Fruit fly (Drosophila melanogaster) whole organism, embryonic: Measurements from ENCODE around the gene CG45218.

Source experiments
- Ada2b ChIP-seq: fragments of 200-800 bp; sonication (Bioruptor generic); IDR thresholded peaks from 2 replicates; pipeline ENCODE4 v1.3.6; 2022; ENCODE audit warnings: missing biosample characterization, missing genetic modification characterization
- Awh ChIP-seq: fragments of 200-800 bp; sonication (Bioruptor generic); IDR thresholded peaks from 2 replicates; pipeline ENCODE4, ENCODE4 v1.3.6; 2022; ENCODE audit warnings: missing biosample characterization, missing genetic modification characterization
- B-H2 ChIP-seq: fragments of 200-800 bp; sonication (Bioruptor generic); optimal IDR thresholded peaks from 2 replicates; lab custom pipeline; 2018; ENCODE audit warnings: missing biosample characterization, mild to moderate bottlenecking, missing genetic modification characterization
- CG10267 ChIP-seq: fragments of 200-800 bp; sonication (Bioruptor generic); optimal IDR thresholded peaks from 2 replicates; lab custom pipeline; 2018; ENCODE audit warnings: missing biosample characterization, mild to moderate bottlenecking, missing genetic modification characterization, moderate library complexity
- CG12299 ChIP-seq: fragments of 200-800 bp; sonication (Bioruptor generic); optimal IDR thresholded peaks from 2 replicates; lab custom pipeline; 2018; ENCODE audit warnings: missing biosample characterization, mild to moderate bottlenecking, missing genetic modification characterization
- CG13424 ChIP-seq: fragments of 200-800 bp; sonication (Bioruptor generic); optimal IDR thresholded peaks from 2 replicates; lab custom pipeline; 2019; ENCODE audit warnings: missing biosample characterization, mild to moderate bottlenecking, missing genetic modification characterization, moderate library complexity
- CG15073 ChIP-seq: fragments of 200-800 bp; sonication (Bioruptor generic); optimal IDR thresholded peaks from 2 replicates; lab custom pipeline; 2016; ENCODE audit warnings: missing biosample characterization, missing genetic modification characterization
- CG15601 ChIP-seq: fragments of 200-800 bp; sonication (Bioruptor generic); optimal IDR thresholded peaks from 3 replicates; lab custom pipeline; 2019; ENCODE audit warnings: missing biosample characterization, mild to moderate bottlenecking, missing genetic modification characterization, moderate library complexity
- CG1832 ChIP-seq: fragments of 200-800 bp; sonication (Bioruptor generic); optimal IDR thresholded peaks from 2 replicates; lab custom pipeline; 2017; ENCODE audit warnings: missing biosample characterization, mild to moderate bottlenecking, missing genetic modification characterization, inconsistent platforms
- CG2875 ChIP-seq: fragments of 200-800 bp; sonication (Bioruptor generic); optimal IDR thresholded peaks from 2 replicates; lab custom pipeline; 2017; ENCODE audit warnings: missing biosample characterization, mild to moderate bottlenecking, missing genetic modification characterization, missing genetic modification reagents
- CG32532 ChIP-seq: fragments of 200-800 bp; sonication (Bioruptor generic); IDR thresholded peaks from 2 replicates; pipeline ENCODE4 v1.3.6; 2022; ENCODE audit warnings: missing biosample characterization, missing genetic modification characterization
- CG3407 ChIP-seq: fragments of 200-800 bp; sonication (Bioruptor generic); optimal IDR thresholded peaks from 2 replicates; lab custom pipeline; 2018; ENCODE audit warnings: missing biosample characterization, mild to moderate bottlenecking, missing genetic modification characterization
- CG34224 ChIP-seq: fragments of 200-800 bp; sonication (Bioruptor generic); IDR thresholded peaks from 3 replicates; pipeline ENCODE4 v1.3.6; 2022; ENCODE audit warnings: missing biosample characterization, missing genetic modification characterization; ENCODE audit not compliant: partially characterized antibody
- CG4360 ChIP-seq: fragments of 200-800 bp; sonication (Bioruptor generic); IDR thresholded peaks from 2 replicates; pipeline ENCODE4 v1.3.6; 2022; ENCODE audit warnings: missing biosample characterization, missing genetic modification characterization
- CG4730 ChIP-seq: fragments of 200-800 bp; sonication (Bioruptor generic); IDR thresholded peaks from 2 replicates; pipeline ENCODE4 v1.3.6; 2022; ENCODE audit warnings: missing biosample characterization, missing genetic modification characterization
- CG6175 ChIP-seq: fragments of 200-800 bp; sonication (Bioruptor generic); IDR thresholded peaks from 3 replicates; pipeline ENCODE4 v1.3.6; 2022; ENCODE audit warnings: missing biosample characterization, missing genetic modification characterization
- CG8924 ChIP-seq: fragments of 200-800 bp; optimal IDR thresholded peaks from 3 replicates; lab custom pipeline; 2019; ENCODE audit warnings: missing biosample characterization, mild to moderate bottlenecking, missing genetic modification characterization, moderate library complexity
- CG9609 ChIP-seq: fragments of 200-800 bp; sonication (Bioruptor generic); optimal IDR thresholded peaks from 3 replicates; lab custom pipeline; 2016; ENCODE audit warnings: missing biosample characterization, missing genetic modification characterization
- CG9932 ChIP-seq: fragments of 200-800 bp; sonication (Bioruptor generic); IDR thresholded peaks from 2 replicates; pipeline ENCODE4 v1.3.6; 2022; ENCODE audit warnings: missing biosample characterization, missing genetic modification characterization
- CrebB ChIP-seq: fragments of 200-800 bp; sonication (Bioruptor generic); optimal IDR thresholded peaks from 3 replicates; lab custom pipeline; 2018; ENCODE audit warnings: missing biosample characterization, mild to moderate bottlenecking, missing genetic modification characterization
- Dll ChIP-seq: fragments of 200-800 bp; sonication (Bioruptor generic); IDR thresholded peaks from 4 replicates; pipeline ENCODE4 v1.3.6; 2022; ENCODE audit warnings: missing biosample characterization, missing genetic modification characterization; ENCODE audit not compliant: partially characterized antibody
- E2f1 ChIP-seq: fragments of 200-800 bp; sonication (Bioruptor generic); IDR thresholded peaks from 2 replicates; pipeline ENCODE4 v1.3.6; 2022; ENCODE audit warnings: missing biosample characterization, missing genetic modification characterization
- Fer1 ChIP-seq: fragments of 200-800 bp; sonication (Bioruptor generic); optimal IDR thresholded peaks from 2 replicates; lab custom pipeline; 2017; ENCODE audit warnings: missing biosample characterization, mild to moderate bottlenecking, missing genetic modification characterization
- HmgZ ChIP-seq: fragments of 200-800 bp; sonication (Bioruptor generic); optimal IDR thresholded peaks from 2 replicates; lab custom pipeline; 2018; ENCODE audit warnings: missing biosample characterization, mild to moderate bottlenecking, missing genetic modification characterization
- Mrtf ChIP-seq: fragments of 200-800 bp; sonication (Bioruptor generic); IDR thresholded peaks from 3 replicates; pipeline ENCODE4 v1.3.6; 2022; ENCODE audit warnings: missing biosample characterization, missing genetic modification characterization
- Pdp1 ChIP-seq, 2 experiments: fragments of 200-800 bp; sonication (Bioruptor generic); optimal IDR thresholded peaks; 3 replicates each; lab custom pipeline; 2016; ENCODE audit warnings: missing biosample characterization in 2 of 2, missing genetic modification characterization in 2 of 2, mild to moderate bottlenecking in 1 of 2, moderate library complexity in 1 of 2
- Ptx1 ChIP-seq: fragments of 200-800 bp; sonication (Bioruptor generic); IDR thresholded peaks from 2 replicates; pipeline ENCODE4 v1.3.6; 2022; ENCODE audit warnings: missing biosample characterization, missing genetic modification characterization
- Rx ChIP-seq: fragments of 200-800 bp; sonication (Bioruptor generic); IDR thresholded peaks from 2 replicates; pipeline ENCODE4 v1.3.6; 2022; ENCODE audit warnings: missing biosample characterization, missing genetic modification characterization
- Six4 ChIP-seq: fragments of 200-800 bp; sonication (Bioruptor generic); optimal IDR thresholded peaks from 2 replicates; lab custom pipeline; 2016; ENCODE audit warnings: missing biosample characterization, missing genetic modification characterization
- YL-1 ChIP-seq: fragments of 200-800 bp; sonication (Bioruptor generic); optimal IDR thresholded peaks from 3 replicates; lab custom pipeline; 2017; ENCODE audit warnings: missing biosample characterization, mild to moderate bottlenecking, missing genetic modification characterization
- ash1 ChIP-seq: fragments of 200-800 bp; sonication (Bioruptor generic); optimal IDR thresholded peaks from 2 replicates; lab custom pipeline; 2018; ENCODE audit warnings: missing biosample characterization, mild to moderate bottlenecking, missing genetic modification characterization
- chinmo ChIP-seq: fragments of 200-800 bp; sonication (Bioruptor generic); IDR thresholded peaks from 4 replicates; pipeline ENCODE4 v1.3.6; 2022; ENCODE audit warnings: missing biosample characterization, missing genetic modification characterization; ENCODE audit not compliant: partially characterized antibody
- corto ChIP-seq: fragments of 200-800 bp; sonication (Bioruptor generic); optimal IDR thresholded peaks from 2 replicates; lab custom pipeline; 2016; ENCODE audit warnings: missing biosample characterization, mild to moderate bottlenecking, missing genetic modification characterization, moderate library complexity
- disco-r ChIP-seq: fragments of 200-800 bp; sonication (Bioruptor generic); optimal IDR thresholded peaks from 2 replicates; lab custom pipeline; 2016; ENCODE audit warnings: missing biosample characterization, missing genetic modification characterization
- exex ChIP-seq: fragments of 200-800 bp; sonication (Bioruptor generic); optimal IDR thresholded peaks from 4 replicates; lab custom pipeline; 2018; ENCODE audit warnings: missing biosample characterization, mild to moderate bottlenecking, missing genetic modification characterization, moderate library complexity
- fd96Cb ChIP-seq: fragments of 200-800 bp; sonication (Bioruptor generic); optimal IDR thresholded peaks from 2 replicates; lab custom pipeline; 2018; ENCODE audit warnings: missing biosample characterization, mild to moderate bottlenecking, missing genetic modification characterization, moderate library complexity
- grn ChIP-seq: fragments of 200-800 bp; sonication (Bioruptor generic); optimal IDR thresholded peaks from 3 replicates; lab custom pipeline; 2017; ENCODE audit warnings: missing biosample characterization, missing genetic modification characterization
- hth ChIP-seq: fragments of >200 bp; optimal IDR thresholded peaks from 2 replicates; lab custom pipeline; 2017; ENCODE audit warnings: inconsistent platforms
- ind ChIP-seq: fragments of 200-800 bp; sonication (Bioruptor generic); optimal IDR thresholded peaks from 3 replicates; lab custom pipeline; 2016; ENCODE audit warnings: missing biosample characterization, missing genetic modification characterization
- klu ChIP-seq: fragments of 200-800 bp; sonication (Bioruptor generic); IDR thresholded peaks from 2 replicates; pipeline ENCODE4 v1.3.6; 2022; ENCODE audit warnings: missing biosample characterization, missing genetic modification characterization
- nmo ChIP-seq: fragments of 200-800 bp; sonication (Bioruptor generic); optimal IDR thresholded peaks from 2 replicates; lab custom pipeline; 2018; ENCODE audit warnings: missing biosample characterization, mild to moderate bottlenecking, missing genetic modification characterization, moderate library complexity
- oc ChIP-seq: fragments of 200-800 bp; sonication (Bioruptor generic); optimal IDR thresholded peaks from 2 replicates; lab custom pipeline; 2018; ENCODE audit warnings: missing biosample characterization, mild to moderate bottlenecking, missing genetic modification characterization, moderate library complexity
- odd ChIP-seq: fragments of 200-800 bp; sonication (Bioruptor generic); optimal IDR thresholded peaks from 2 replicates; lab custom pipeline; 2017; ENCODE audit warnings: missing biosample characterization, mild to moderate bottlenecking, missing genetic modification characterization
- sna ChIP-seq: fragments of 200-800 bp; sonication (Bioruptor generic); IDR thresholded peaks from 2 replicates; pipeline ENCODE4 v1.3.6; 2022; ENCODE audit warnings: missing biosample characterization, missing genetic modification characterization; ENCODE audit not compliant: partially characterized antibody
- ssp ChIP-seq: fragments of 200-800 bp; sonication (Bioruptor generic); IDR thresholded peaks from 2 replicates; pipeline ENCODE4 v1.3.6; 2022; ENCODE audit warnings: missing biosample characterization, missing genetic modification characterization
- tgo ChIP-seq: fragments of 200-800 bp; sonication (Bioruptor generic); IDR thresholded peaks from 3 replicates; pipeline ENCODE4 v1.3.6; 2022; ENCODE audit warnings: missing biosample characterization, missing genetic modification characterization
- trh ChIP-seq: fragments of 200-800 bp; sonication (Bioruptor generic); optimal IDR thresholded peaks from 2 replicates; lab custom pipeline; 2016; ENCODE audit warnings: missing biosample characterization, missing genetic modification characterization
- z ChIP-seq: fragments of 200-800 bp; sonication (Bioruptor generic); IDR thresholded peaks from 3 replicates; pipeline ENCODE4 v1.3.6; 2022; ENCODE audit warnings: missing biosample characterization, missing genetic modification characterization
- zen ChIP-seq: fragments of 200-800 bp; sonication (Bioruptor generic); optimal IDR thresholded peaks from 3 replicates; lab custom pipeline; 2018; ENCODE audit warnings: missing biosample characterization, mild to moderate bottlenecking, missing genetic modification characterization, moderate library complexity

The CG45218 gene

DNA sequence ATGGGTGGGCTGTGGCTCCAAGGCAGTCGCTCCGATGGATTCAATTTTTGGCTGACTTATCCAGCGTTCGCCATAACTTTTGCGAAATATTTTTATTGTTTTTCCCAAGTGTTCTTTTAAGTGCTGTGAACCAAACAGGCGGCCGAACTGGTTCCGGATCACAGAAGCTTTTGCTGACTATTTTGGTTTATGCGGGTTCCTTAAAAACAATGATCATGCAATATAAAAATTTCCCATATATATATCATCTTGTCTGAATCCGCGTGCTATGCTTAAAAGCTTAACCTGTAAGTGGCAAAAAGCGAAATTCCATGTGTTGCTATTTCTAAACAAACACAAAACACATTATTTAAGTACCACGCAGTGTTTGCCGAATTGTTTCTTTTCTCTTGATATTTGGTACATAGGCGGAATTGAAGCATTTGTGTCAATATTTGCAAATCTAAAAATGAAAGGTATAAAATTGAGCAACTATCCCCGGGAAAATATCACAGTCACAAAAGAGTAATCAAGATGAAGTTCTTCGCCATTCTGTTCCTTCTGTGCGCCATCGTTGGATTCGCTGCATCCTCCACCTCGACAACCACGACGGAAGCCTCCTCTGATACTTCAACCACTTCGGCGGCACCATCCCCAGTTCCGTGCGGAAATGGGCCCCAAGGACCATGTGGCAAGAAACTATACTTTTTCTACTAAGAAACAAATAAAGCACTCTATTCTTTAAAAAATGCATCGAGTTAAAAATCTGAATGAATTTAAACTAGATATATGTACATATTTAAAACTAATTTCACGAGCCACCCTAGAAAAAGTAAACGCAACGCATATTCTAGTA is 29.5 kb upstream of the CG45218 start, which contains the start of the genes CG6276 and CG44040 (continued):
- TF ChIP-seq ssp (GFP tag; lab: Robert Waterston, UW) (no peak), CG9609 (peak; percentile 32), sna (GFP tag; lab: Robert Waterston, UW) (no peak), CG12299 (tag; lab: Kevin White, UChicago) (peak; percentile 56), ind (GFP tag; lab: Kevin White, UChicago) (peak; percentile 29), Ptx1 (GFP tag; lab: Robert Waterston, UW) (peak; percentile 40; the same call in 1 of the 2 replicates), CG34224 (no peak), Six4 (GFP tag; lab: Kevin White, UChicago) (no peak), CG10267 (peak; percentile 13), Ada2b (GFP tag; lab: Robert Waterston, UW) (no peak), HmgZ (tag; lab: Kevin White, UChicago) (peak; percentile 23), exex (tag; lab: Kevin White, UChicago) (no peak), odd (GFP tag; lab: Kevin White, UChicago) (no peak), YL-1 (peak; percentile 6), z (GFP tag; lab: Robert Waterston, UW) (no peak), CG4730 (GFP tag; lab: Robert Waterston, UW) (no peak), CG9932 (GFP tag; lab: Robert Waterston, UW) (peak; percentile 57), tgo (no peak; the same call in 2 of the 3 replicates), E2f1 (GFP tag; lab: Robert Waterston, UW) (0 out of 2 replicates have a peak, but pooled peaks have one; percentile 32), ash1 (no peak), CG13424 (tag; lab: Kevin White, UChicago) (peak; percentile 55), CG8924 (peak; percentile 41), zen (tag; lab: Kevin White, UChicago) (no peak), B-H2 (GFP tag; lab: Kevin White, UChicago) (peak; percentile 45), CrebB (tag; lab: Kevin White, UChicago) (no peak), CG4360 (GFP tag; lab: Robert Waterston, UW) (no peak), hth (lab: Kevin White, UChicago) (no peak), Awh (GFP tag; lab: Robert Waterston, UW) (peak; percentile 39; the same call in 1 of the 2 replicates), fd96Cb (tag; lab: Kevin White, UChicago) (no peak), CG32532 (GFP tag; lab: Robert Waterston, UW) (peak; percentile 68), CG15601 (tag; lab: Kevin White, UChicago) (peak; percentile 10), grn (GFP tag; lab: Kevin White, UChicago) (no peak), corto (GFP tag; lab: Kevin White, UChicago) (no peak), Dll (GFP tag; lab: Robert Waterston, UW) (no peak), CG15073 (GFP tag; lab: Kevin White, UChicago) (no peak), Rx (GFP tag; lab: Robert Waterston, UW) (no peak), disco-r (GFP tag; lab: Kevin White, UChicago) (peak; percentile 5), Fer1 (GFP tag; lab: Kevin White, UChicago) (peak; percentile 55), oc (tag; lab: Kevin White, UChicago) (peak; percentile 5), CG6175 (no peak), CG3407 (GFP tag; lab: Kevin White, UChicago) (no peak), klu (0 out of 2 replicates have a peak, but pooled peaks have one; percentile 14), Pdp1 (GFP tag; optimal IDR thresholded peaks at IDR 0.05; lab: Kevin White, UChicago) (peak; percentile 34 to 48), nmo (GFP tag; lab: Kevin White, UChicago) (peak; percentile 34), trh (GFP tag; lab: Kevin White, UChicago) (no peak), Mrtf (GFP tag; lab: Robert Waterston, UW) (peak; percentile 39; the same call in 1 of the 3 replicates), CG1832 (no peak), CG2875 (GFP tag; lab: Kevin White, UChicago) (peak; percentile 14), chinmo (GFP tag; lab: Robert Waterston, UW) (no peak)
